Worm (Caenorhabditis elegans) whole organism, late embryonic: ENCODE data around the gene tomm-70.
A peak's percentile ranks its signal among the peaks of the same experiment; 100 is the strongest.

ENCODE experiments used
- C08G9.2 ChIP-seq: sonication (generic microtip); optimal IDR thresholded peaks from 2 replicates; lab custom pipeline; 2016; ENCODE audit warnings: mild to moderate bottlenecking, missing genetic modification characterization, moderate library complexity, missing compliant biosample characterization
- C38D4.7 ChIP-seq: fragments of 200-800 bp; sonication (Bioruptor generic); optimal IDR thresholded peaks from 2 replicates; lab custom pipeline; 2018; ENCODE audit warnings: mild to moderate bottlenecking, missing genetic modification characterization, moderate library complexity, missing compliant biosample characterization
- F13H6.1 ChIP-seq: sonication (generic microtip); optimal IDR thresholded peaks from 2 replicates; lab custom pipeline; 2016; ENCODE audit warnings: missing genetic modification characterization, missing compliant biosample characterization
- K09A11.1 ChIP-seq: sonication (generic microtip); optimal IDR thresholded peaks from 2 replicates; lab custom pipeline; 2017; ENCODE audit warnings: antibody characterized with exemption, mild to moderate bottlenecking, missing genetic modification characterization, missing compliant biosample characterization; ENCODE audit not compliant: insufficient read depth
- Y22D7AL.16 ChIP-seq: sonication (generic microtip); optimal IDR thresholded peaks from 2 replicates; lab custom pipeline; 2016; ENCODE audit warnings: missing genetic modification characterization, missing compliant biosample characterization
- ama-1 ChIP-seq: fragments of 150-350 bp; optimal IDR thresholded peaks from 2 replicates; lab custom pipeline; 2014
- ceh-18 ChIP-seq: sonication (generic microtip); optimal IDR thresholded peaks from 2 replicates; lab custom pipeline; 2016; ENCODE audit warnings: missing genetic modification characterization, missing compliant biosample characterization
- ceh-19 ChIP-seq: fragments of 200-800 bp; sonication (Bioruptor generic); optimal IDR thresholded peaks from 2 replicates; lab custom pipeline; 2018; ENCODE audit warnings: mild to moderate bottlenecking, missing genetic modification characterization, missing compliant biosample characterization
- ceh-2 ChIP-seq: sonication (generic microtip); optimal IDR thresholded peaks from 2 replicates; lab custom pipeline; 2016; ENCODE audit warnings: missing genotype, missing genetic modification characterization, missing compliant biosample characterization
- ceh-22 ChIP-seq: sonication (generic microtip); optimal IDR thresholded peaks from 2 replicates; lab custom pipeline; 2017; ENCODE audit warnings: missing biosample characterization, missing genetic modification characterization
- ceh-24 ChIP-seq: sonication (generic microtip); optimal IDR thresholded peaks from 2 replicates; lab custom pipeline; 2016; ENCODE audit warnings: mild to moderate bottlenecking, missing genetic modification characterization, missing compliant biosample characterization
- ceh-30 ChIP-seq: fragments of 150-350 bp; optimal IDR thresholded peaks from 2 replicates; lab custom pipeline; 2014; ENCODE audit warnings: missing biosample characterization, missing genetic modification characterization
- ceh-34 ChIP-seq: sonication (generic microtip); optimal IDR thresholded peaks from 2 replicates; lab custom pipeline; 2016; ENCODE audit warnings: mild to moderate bottlenecking, missing genetic modification characterization, missing compliant biosample characterization
- ceh-48 ChIP-seq: sonication (generic microtip); optimal IDR thresholded peaks from 2 replicates; lab custom pipeline; 2016; ENCODE audit warnings: missing genetic modification characterization, inconsistent platforms, missing compliant biosample characterization
- ceh-6 ChIP-seq: fragments of 200-800 bp; sonication (Bioruptor generic); optimal IDR thresholded peaks from 2 replicates; lab custom pipeline; 2018; ENCODE audit warnings: mild to moderate bottlenecking, missing genetic modification characterization, missing compliant biosample characterization
- che-1 ChIP-seq: sonication (generic microtip); optimal IDR thresholded peaks from 2 replicates; lab custom pipeline; 2016; ENCODE audit warnings: mild to moderate bottlenecking, missing genetic modification characterization, missing compliant biosample characterization
- dmd-4 ChIP-seq: sonication (generic microtip); optimal IDR thresholded peaks from 2 replicates; lab custom pipeline; 2016; ENCODE audit warnings: borderline replicate concordance, missing genetic modification characterization, missing compliant biosample characterization
- dve-1 ChIP-seq: sonication (generic microtip); optimal IDR thresholded peaks from 2 replicates; lab custom pipeline; 2017; ENCODE audit warnings: antibody characterized with exemption, mild to moderate bottlenecking, missing genetic modification characterization, missing compliant biosample characterization
- elt-2 ChIP-seq: sonication (generic microtip); optimal IDR thresholded peaks from 2 replicates; lab custom pipeline; 2016; ENCODE audit warnings: missing genetic modification reagents, missing genetic modification characterization, missing compliant biosample characterization
- ets-4 ChIP-seq: sonication (generic microtip); optimal IDR thresholded peaks from 2 replicates; lab custom pipeline; 2016; ENCODE audit warnings: missing genetic modification characterization, missing compliant biosample characterization
- eyg-1 ChIP-seq: sonication (generic microtip); optimal IDR thresholded peaks from 2 replicates; lab custom pipeline; 2016; ENCODE audit warnings: missing genotype, missing genetic modification characterization, missing compliant biosample characterization
- fkh-10 ChIP-seq: fragments of 150-350 bp; optimal IDR thresholded peaks from 2 replicates; lab custom pipeline; 2014; ENCODE audit warnings: missing biosample characterization, missing genetic modification reagents, missing genetic modification characterization
- fkh-6 ChIP-seq: sonication (generic microtip); optimal IDR thresholded peaks from 2 replicates; lab custom pipeline; 2016; ENCODE audit warnings: missing genetic modification characterization, missing compliant biosample characterization
- hlh-13 ChIP-seq: fragments of 200-800 bp; sonication (Bioruptor generic); optimal IDR thresholded peaks from 2 replicates; lab custom pipeline; 2018; ENCODE audit warnings: mild to moderate bottlenecking, missing genetic modification characterization, missing compliant biosample characterization
- hlh-15 ChIP-seq: sonication (generic microtip); optimal IDR thresholded peaks from 2 replicates; lab custom pipeline; 2016; ENCODE audit warnings: missing genetic modification characterization, missing compliant biosample characterization
- hlh-30 ChIP-seq: sonication (generic microtip); optimal IDR thresholded peaks from 2 replicates; lab custom pipeline; 2017; ENCODE audit warnings: antibody characterized with exemption, missing genetic modification characterization, missing compliant biosample characterization; ENCODE audit not compliant: insufficient read depth
- hlh-6 ChIP-seq: sonication (generic microtip); optimal IDR thresholded peaks from 2 replicates; lab custom pipeline; 2016; ENCODE audit warnings: missing genotype, missing genetic modification characterization, missing compliant biosample characterization
- hlh-8 ChIP-seq: sonication (generic microtip); optimal IDR thresholded peaks from 2 replicates; lab custom pipeline; 2016; ENCODE audit warnings: missing genotype, missing genetic modification characterization, missing compliant biosample characterization
- lim-6 ChIP-seq: sonication (generic microtip); optimal IDR thresholded peaks from 2 replicates; lab custom pipeline; 2016; ENCODE audit warnings: missing genetic modification characterization, missing compliant biosample characterization
- madf-2 ChIP-seq: sonication (generic microtip); optimal IDR thresholded peaks from 2 replicates; lab custom pipeline; 2017; ENCODE audit warnings: missing genetic modification characterization, missing compliant biosample characterization
- mec-3 ChIP-seq: sonication (generic microtip); optimal IDR thresholded peaks from 2 replicates; lab custom pipeline; 2016; ENCODE audit warnings: borderline replicate concordance, missing genetic modification characterization, missing compliant biosample characterization
- nfya-1 ChIP-seq: sonication (generic microtip); optimal IDR thresholded peaks from 2 replicates; lab custom pipeline; 2017; ENCODE audit warnings: missing genetic modification characterization, mild to moderate bottlenecking, missing compliant biosample characterization, antibody characterized with exemption, moderate library complexity
- nhr-232 ChIP-seq: sonication (generic microtip); optimal IDR thresholded peaks from 2 replicates; lab custom pipeline; 2016; ENCODE audit warnings: missing genetic modification characterization, missing compliant biosample characterization
- npax-4 ChIP-seq: sonication (generic microtip); optimal IDR thresholded peaks from 2 replicates; lab custom pipeline; 2016; ENCODE audit warnings: missing genetic modification characterization, missing compliant biosample characterization
- odd-2 ChIP-seq: sonication (generic microtip); optimal IDR thresholded peaks from 2 replicates; lab custom pipeline; 2017; ENCODE audit warnings: antibody characterized with exemption, mild to moderate bottlenecking, missing genetic modification characterization, missing compliant biosample characterization
- pag-3 ChIP-seq: sonication (generic microtip); optimal IDR thresholded peaks from 2 replicates; lab custom pipeline; 2016; ENCODE audit warnings: missing compliant biosample characterization, missing genetic modification characterization, borderline replicate concordance
- pha-2 ChIP-seq: sonication (generic microtip); optimal IDR thresholded peaks from 2 replicates; lab custom pipeline; 2017; ENCODE audit warnings: mild to moderate bottlenecking, missing genetic modification characterization, missing compliant biosample characterization
- pha-4 ChIP-seq: fragments of 150-350 bp; optimal IDR thresholded peaks from 2 replicates; lab custom pipeline; 2018; ENCODE audit warnings: missing biosample characterization, missing genetic modification reagents, missing genetic modification characterization
- pqm-1 ChIP-seq: sonication (generic microtip); optimal IDR thresholded peaks from 2 replicates; lab custom pipeline; 2016; ENCODE audit warnings: missing genetic modification characterization, missing compliant biosample characterization
- pros-1 ChIP-seq: fragments of 150-350 bp; optimal IDR thresholded peaks from 2 replicates; lab custom pipeline; 2014; ENCODE audit warnings: missing biosample characterization, missing genetic modification reagents, missing genetic modification characterization
- rnt-1 ChIP-seq: sonication (generic microtip); optimal IDR thresholded peaks from 2 replicates; lab custom pipeline; 2016; ENCODE audit warnings: missing genetic modification characterization, missing compliant biosample characterization
- sox-2 ChIP-seq: fragments of 200-800 bp; sonication (Bioruptor generic); IDR thresholded peaks from 2 replicates; pipeline ENCODE4 v1.3.6; 2022; ENCODE audit warnings: missing genetic modification reagents, missing genetic modification characterization, missing compliant biosample characterization
- sox-4 ChIP-seq: sonication (generic microtip); optimal IDR thresholded peaks from 2 replicates; lab custom pipeline; 2017; ENCODE audit warnings: mild to moderate bottlenecking, missing genetic modification characterization, inconsistent platforms, missing compliant biosample characterization
- syd-9 ChIP-seq: sonication (generic microtip); optimal IDR thresholded peaks from 2 replicates; lab custom pipeline; 2016; ENCODE audit warnings: mild to moderate bottlenecking, missing genetic modification characterization, moderate library complexity, missing compliant biosample characterization
- tbx-2 ChIP-seq: sonication (generic microtip); optimal IDR thresholded peaks from 2 replicates; lab custom pipeline; 2016; ENCODE audit warnings: missing genetic modification characterization, missing compliant biosample characterization
- tbx-7 ChIP-seq: sonication (generic microtip); optimal IDR thresholded peaks from 2 replicates; lab custom pipeline; 2016; ENCODE audit warnings: missing genotype, missing genetic modification characterization, missing compliant biosample characterization
- ttx-3 ChIP-seq: sonication (generic microtip); optimal IDR thresholded peaks from 2 replicates; lab custom pipeline; 2016; ENCODE audit warnings: missing genetic modification reagents, missing genetic modification characterization, missing compliant biosample characterization
- unc-3 ChIP-seq, 2 experiments: fragments of 200-800 bp in 1 of 2; sonication (Bioruptor generic) in 1 of 2; sonication (generic microtip) in 1 of 2; conservative IDR thresholded peaks in 1 of 2; optimal IDR thresholded peaks in 1 of 2; 2 replicates each; pipeline versions ENCODE4 v1.3.6 to Lab custom; 2016 to 2022; ENCODE audit warnings: missing compliant biosample characterization in 2 of 2, missing genetic modification characterization in 2 of 2, missing genetic modification reagents in 1 of 2
- unc-55 ChIP-seq: sonication (generic microtip); optimal IDR thresholded peaks from 2 replicates; lab custom pipeline; 2017; ENCODE audit warnings: missing biosample characterization, missing genetic modification reagents, missing genetic modification characterization
- unc-86 ChIP-seq: sonication (generic microtip); optimal IDR thresholded peaks from 2 replicates; lab custom pipeline; 2016; ENCODE audit warnings: missing genetic modification characterization, missing compliant biosample characterization
- ztf-16 ChIP-seq: sonication (generic microtip); optimal IDR thresholded peaks from 2 replicates; lab custom pipeline; 2017; ENCODE audit warnings: missing genetic modification characterization, missing compliant biosample characterization

Gene tomm-70

DNA sequence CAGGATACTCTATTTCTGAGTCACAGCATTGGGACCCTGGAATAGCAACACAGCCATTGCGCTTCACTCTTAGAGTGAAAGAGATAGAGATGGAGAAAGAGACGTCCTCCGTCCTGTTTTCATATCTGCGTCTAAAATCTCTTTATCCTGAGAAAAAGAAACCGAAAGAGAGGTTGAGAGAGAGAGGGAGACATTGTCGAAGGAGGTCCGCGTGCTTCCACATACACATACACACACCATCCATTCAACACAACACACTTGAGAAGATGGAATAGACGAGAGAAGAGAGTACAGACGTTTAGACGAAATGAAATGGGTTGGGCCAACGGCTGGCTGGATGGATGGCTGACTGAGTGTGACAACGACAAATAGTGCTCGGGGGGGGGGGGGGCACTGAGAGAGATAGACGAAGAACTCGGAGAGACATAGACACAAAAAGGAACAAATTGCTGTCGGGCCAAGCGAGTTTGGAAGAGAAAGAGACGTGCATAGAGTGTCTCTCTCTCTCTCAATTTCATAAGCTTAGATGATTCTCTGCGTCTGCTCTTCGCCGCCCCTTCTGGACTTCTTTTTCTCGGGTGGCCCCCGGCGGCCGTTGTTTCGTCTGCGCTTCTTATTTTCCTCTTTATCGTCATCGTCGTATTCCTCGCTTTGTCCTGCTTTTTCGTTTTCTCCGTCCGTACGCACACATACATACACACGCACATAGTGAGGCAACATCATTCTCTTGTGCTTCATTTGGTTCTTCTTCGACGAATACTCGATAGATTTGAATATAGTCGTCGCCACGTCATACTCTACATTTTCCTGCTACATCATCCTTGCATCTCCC is 45.6 kb upstream of the tomm-70 start, which contains the start of gene F54F2.6:
F54F2.6 (minus strand) TSS at position 738 of the 832 bp plus-strand sequence.
- peak; percentile 44 for TF ChIP-seq elt-2 (tag; lab: Kevin White, UChicago)
- peak; percentile 96 for TF ChIP-seq nfya-1
- TF ChIP-seq hlh-6 (tag; lab: Kevin White, UChicago): no peak
- no peak for TF ChIP-seq dmd-4
- TF ChIP-seq C08G9.2 (tag; lab: Kevin White, UChicago): no peak
- TF ChIP-seq unc-86 (tag; lab: Kevin White, UChicago): peak; percentile 57
- peak; percentile 69 for TF ChIP-seq ceh-22 (tag; lab: Kevin White, UChicago)
- TF ChIP-seq madf-2: no peak
- no peak for TF ChIP-seq hlh-15 (tag; lab: Kevin White, UChicago)
- no peak for TF ChIP-seq eyg-1 (tag; lab: Kevin White, UChicago)
- no peak for TF ChIP-seq odd-2 (tag; lab: Kevin White, UChicago)
- TF ChIP-seq ceh-30: peak; percentile 3
- no peak for TF ChIP-seq che-1 (tag; lab: Kevin White, UChicago)
- TF ChIP-seq C38D4.7: no peak
- peak; percentile 53 for TF ChIP-seq pqm-1
- no peak for TF ChIP-seq ttx-3 (tag; lab: Kevin White, UChicago)
- peak; percentile 47 for TF ChIP-seq K09A11.1
- TF ChIP-seq ceh-48 (tag; lab: Kevin White, UChicago): peak; percentile 0
- TF ChIP-seq hlh-8 (tag; lab: Kevin White, UChicago): peak; percentile 60
- peak; percentile 77 for TF ChIP-seq ceh-19 (GFP tag; lab: Kevin White, UChicago)
- TF ChIP-seq unc-55 (GFP tag; lab: Kevin White, UChicago): peak; percentile 91
- TF ChIP-seq ama-1 (lab: Kevin White, UChicago): peak; percentile 64
- TF ChIP-seq dve-1 (tag; lab: Kevin White, UChicago): no peak
- TF ChIP-seq pha-4 (tag; lab: Kevin White, UChicago): no peak
- peak; percentile 96 for TF ChIP-seq ceh-18 (tag; lab: Kevin White, UChicago)
- no peak for TF ChIP-seq tbx-7
- TF ChIP-seq npax-4 (tag; lab: Kevin White, UChicago): no peak
- 0 out of 2 replicates have a peak, but pooled peaks have one; percentile 24 for TF ChIP-seq unc-3 (GFP tag; conservative IDR thresholded peaks at IDR 0.05; lab: Robert Waterston, UW)
- TF ChIP-seq unc-3 (tag; optimal IDR thresholded peaks at IDR 0.05; lab: Kevin White, UChicago): peak; percentile 42
- TF ChIP-seq ets-4 (tag; lab: Kevin White, UChicago): no peak
- TF ChIP-seq rnt-1 (tag; lab: Kevin White, UChicago): peak; percentile 60
- no peak for TF ChIP-seq hlh-13 (GFP tag; lab: Kevin White, UChicago)
- peak; percentile 41 for TF ChIP-seq ztf-16 (tag; lab: Kevin White, UChicago)
- no peak for TF ChIP-seq ceh-6 (GFP tag; lab: Kevin White, UChicago)
- TF ChIP-seq nhr-232 (tag; lab: Kevin White, UChicago): no peak
- no peak for TF ChIP-seq pag-3 (tag; lab: Kevin White, UChicago)
- TF ChIP-seq mec-3 (tag; lab: Kevin White, UChicago): peak; percentile 27
- no peak for TF ChIP-seq Y22D7AL.16 (tag; lab: Kevin White, UChicago)
- peak; percentile 45 for TF ChIP-seq F13H6.1 (tag; lab: Kevin White, UChicago)
- TF ChIP-seq ceh-34: peak; percentile 88
- no peak for TF ChIP-seq sox-4 (tag; lab: Kevin White, UChicago)
- no peak for TF ChIP-seq fkh-10 (GFP tag; lab: Kevin White, UChicago)
- peak; percentile 56 for TF ChIP-seq sox-2 (GFP tag; lab: Robert Waterston, UW)
- peak; percentile 69 for TF ChIP-seq syd-9
- peak; percentile 78 for TF ChIP-seq pros-1 (tag; lab: Kevin White, UChicago)
- TF ChIP-seq fkh-6 (tag; lab: Kevin White, UChicago): no peak
- peak; percentile 80 for TF ChIP-seq tbx-2 (tag; lab: Kevin White, UChicago)
- peak; percentile 88 for TF ChIP-seq hlh-30 (tag; lab: Kevin White, UChicago)
- no peak for TF ChIP-seq lim-6 (tag; lab: Kevin White, UChicago)
- peak; percentile 57 for TF ChIP-seq ceh-2 (tag; lab: Kevin White, UChicago)
- TF ChIP-seq ceh-24 (tag; lab: Kevin White, UChicago): no peak
- TF ChIP-seq pha-2 (tag; lab: Kevin White, UChicago): peak; percentile 76
